Fruit fly (Drosophila melanogaster): ENCODE data around the gene CG18094.

DNA sequence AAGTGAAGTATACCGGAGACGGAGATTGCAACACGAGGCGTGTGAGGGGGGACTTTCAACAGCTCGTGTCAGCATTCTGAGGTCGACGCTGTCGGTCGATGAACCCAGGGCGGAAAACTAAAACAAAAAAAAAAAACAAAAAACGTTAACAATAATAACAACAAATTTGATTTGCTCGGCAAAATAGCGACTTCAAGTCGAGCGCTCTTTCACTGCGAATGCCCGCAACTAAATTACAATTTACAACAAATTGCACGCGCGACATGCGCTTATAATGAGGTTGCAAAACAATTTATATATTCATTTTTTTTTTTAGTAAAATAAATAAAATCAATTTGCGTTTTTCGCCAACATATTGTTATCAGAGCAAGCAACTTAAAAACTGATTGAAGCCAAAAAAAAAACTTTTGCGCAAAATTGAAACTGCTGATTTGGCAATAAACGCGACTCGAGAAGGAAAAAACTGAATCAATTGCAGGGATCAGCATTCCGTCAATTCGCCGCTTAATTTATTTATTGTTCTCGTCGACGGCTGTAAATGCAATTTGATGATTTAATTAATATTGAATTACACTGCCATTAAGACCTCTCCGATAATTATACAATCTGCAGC lies 16.6 kb upstream of the CG18094 start:
- TF ChIP-seq run (tag; optimal IDR thresholded peaks at IDR 0.05) (no peak), CG11093 (GFP tag; IDR thresholded peaks at IDR 0.05) (no peak), zfh2 (GFP tag; optimal IDR thresholded peaks at IDR 0.05) (no peak), Dll (GFP tag; IDR thresholded peaks at IDR 0.05; ENCODE audit: partially characterized antibody) (no peak), usp (GFP tag; optimal IDR thresholded peaks at IDR 0.05) (no peak), rib (GFP tag; IDR thresholded peaks at IDR 0.05) (no peak), CG9817 (tag; optimal IDR thresholded peaks at IDR 0.05) (no peak), CG17186 (GFP tag; optimal IDR thresholded peaks at IDR 0.05) (no peak), pzg (GFP tag; optimal IDR thresholded peaks at IDR 0.05) (no peak), CG6689 (GFP tag; IDR thresholded peaks at IDR 0.05) (no peak), CG4424 (GFP tag; optimal IDR thresholded peaks at IDR 0.05) (no peak), CG3065 (GFP tag; optimal IDR thresholded peaks at IDR 0.05) (no peak)
